Worm (Caenorhabditis elegans) whole organism, L1 larva: ENCODE measurements around the gene F37C12.18.

ENCODE experiments used
- C16A3.4 ChIP-seq: fragments of 150-350 bp; optimal IDR thresholded peaks from 2 replicates; lab custom pipeline; 2014; ENCODE audit warnings: missing biosample characterization, missing genetic modification characterization
- C34B4.2 ChIP-seq: sonication (generic microtip); optimal IDR thresholded peaks from 2 replicates; lab custom pipeline; 2017; ENCODE audit warnings: mild to moderate bottlenecking, missing genetic modification characterization, missing compliant biosample characterization
- F16B12.6 ChIP-seq: fragments of 150-350 bp; optimal IDR thresholded peaks from 2 replicates; lab custom pipeline; 2014; ENCODE audit warnings: missing biosample characterization, missing genetic modification characterization
- Y116A8C.19 ChIP-seq: sonication (generic microtip); optimal IDR thresholded peaks from 2 replicates; lab custom pipeline; 2016; ENCODE audit warnings: missing compliant biosample characterization, missing genetic modification characterization, borderline replicate concordance
- alr-1 ChIP-seq: fragments of 200-800 bp; sonication (Bioruptor generic); optimal IDR thresholded peaks from 2 replicates; lab custom pipeline; 2018; ENCODE audit warnings: borderline replicate concordance, mild to moderate bottlenecking, missing genetic modification characterization, missing compliant biosample characterization
- aly-2 ChIP-seq: fragments of 150-350 bp; optimal IDR thresholded peaks from 2 replicates; lab custom pipeline; 2014; ENCODE audit warnings: missing biosample characterization, missing genetic modification characterization
- ama-1 ChIP-seq: fragments of 150-350 bp; optimal IDR thresholded peaks from 2 replicates; lab custom pipeline; 2014
- blmp-1 ChIP-seq: fragments of 150-350 bp; optimal IDR thresholded peaks from 2 replicates; lab custom pipeline; 2014; ENCODE audit warnings: missing biosample characterization, missing genetic modification characterization
- ceh-63 ChIP-seq: fragments of 200-800 bp; sonication (Bioruptor generic); optimal IDR thresholded peaks from 2 replicates; lab custom pipeline; 2018; ENCODE audit warnings: mild to moderate bottlenecking, missing genetic modification characterization, missing compliant biosample characterization
- ceh-8 ChIP-seq: fragments of 200-800 bp; sonication (Bioruptor generic); optimal IDR thresholded peaks from 2 replicates; lab custom pipeline; 2018; ENCODE audit warnings: mild to moderate bottlenecking, missing genetic modification characterization, moderate library complexity, missing compliant biosample characterization
- ceh-82 ChIP-seq, 3 experiments: fragments of 150-350 bp in 1 of 3; sonication (generic microtip) in 2 of 3; optimal IDR thresholded peaks; 2 replicates each; lab custom pipeline; 2014 to 2017; ENCODE audit warnings: missing biosample characterization in 3 of 3, missing genetic modification characterization in 3 of 3
- ceh-90 ChIP-seq: sonication (generic microtip); optimal IDR thresholded peaks from 2 replicates; lab custom pipeline; 2016; ENCODE audit warnings: missing genetic modification characterization, missing compliant biosample characterization
- ces-1 ChIP-seq: fragments of 150-350 bp; optimal IDR thresholded peaks from 2 replicates; lab custom pipeline; 2014; ENCODE audit warnings: missing biosample characterization, missing genetic modification reagents, missing genetic modification characterization
- dsc-1 ChIP-seq: sonication (generic microtip); optimal IDR thresholded peaks from 2 replicates; lab custom pipeline; 2016; ENCODE audit warnings: mild to moderate bottlenecking, missing genetic modification characterization, missing compliant biosample characterization
- efl-1 ChIP-seq, 4 experiments: fragments of 150-350 bp; optimal IDR thresholded peaks in 3 of 4; peaks in 1 of 4; 1 replicate in 1 of 4; 2 replicates in 3 of 4; lab custom pipeline; 2014; ENCODE audit warnings: missing biosample characterization in 2 of 4, missing genetic modification characterization in 2 of 4, missing genetic modification reagents in 2 of 4
- efl-3 ChIP-seq: fragments of 200-800 bp; sonication (Bioruptor generic); optimal IDR thresholded peaks from 2 replicates; lab custom pipeline; 2018; ENCODE audit warnings: mild to moderate bottlenecking, missing genetic modification characterization, missing compliant biosample characterization
- egl-13 ChIP-seq: sonication (generic microtip); optimal IDR thresholded peaks from 2 replicates; lab custom pipeline; 2016; ENCODE audit warnings: missing genotype, missing genetic modification reagents, missing genetic modification characterization, missing compliant biosample characterization
- elt-2 ChIP-seq: sonication (generic microtip); optimal IDR thresholded peaks from 2 replicates; lab custom pipeline; 2016; ENCODE audit warnings: missing genetic modification characterization, mild to moderate bottlenecking, inconsistent platforms, missing compliant biosample characterization, missing genetic modification reagents
- elt-3 ChIP-seq, 6 experiments: fragments of 150-350 bp in 1 of 6; sonication (generic microtip); optimal IDR thresholded peaks; 2 replicates each; lab custom pipeline; 2017 to 2018; ENCODE audit warnings: missing biosample characterization in 6 of 6, missing genetic modification characterization in 6 of 6, inconsistent platforms in 1 of 6
- ets-5 ChIP-seq: fragments of 200-800 bp; sonication (Bioruptor generic); IDR thresholded peaks from 2 replicates; pipeline ENCODE4 v1.3.6; 2022; ENCODE audit warnings: missing genetic modification characterization, missing compliant biosample characterization
- fkh-10 ChIP-seq: sonication (generic microtip); optimal IDR thresholded peaks from 2 replicates; lab custom pipeline; 2017; ENCODE audit warnings: missing biosample characterization, missing genetic modification reagents, missing genetic modification characterization
- fkh-4 ChIP-seq: sonication (generic microtip); optimal IDR thresholded peaks from 2 replicates; lab custom pipeline; 2016; ENCODE audit warnings: missing compliant biosample characterization, missing genetic modification characterization, borderline replicate concordance
- fos-1 ChIP-seq: fragments of 150-350 bp; optimal IDR thresholded peaks from 2 replicates; lab custom pipeline; 2014; ENCODE audit warnings: missing biosample characterization, missing genetic modification characterization
- grh-1 ChIP-seq: fragments of 200-800 bp; sonication (Bioruptor generic); IDR thresholded peaks from 2 replicates; pipeline ENCODE4 v1.3.6; 2022; ENCODE audit warnings: missing genetic modification reagents, missing genetic modification characterization, missing compliant biosample characterization
- hlh-4 ChIP-seq: sonication (generic microtip); optimal IDR thresholded peaks from 2 replicates; lab custom pipeline; 2016; ENCODE audit warnings: mild to moderate bottlenecking, missing genetic modification characterization, missing compliant biosample characterization
- irx-1 ChIP-seq: sonication (generic microtip); optimal IDR thresholded peaks from 2 replicates; lab custom pipeline; 2016; ENCODE audit warnings: missing genetic modification characterization, missing compliant biosample characterization
- jun-1 ChIP-seq: fragments of 150-350 bp; optimal IDR thresholded peaks from 2 replicates; lab custom pipeline; 2014; ENCODE audit warnings: missing biosample characterization, missing genetic modification reagents, missing genetic modification characterization
- lin-15B ChIP-seq: fragments of 150-350 bp; sonication (generic microtip); optimal IDR thresholded peaks from 3 replicates; lab custom pipeline; 2014; ENCODE audit warnings: missing biosample characterization, missing genetic modification characterization
- lir-3 ChIP-seq: sonication (generic microtip); optimal IDR thresholded peaks from 2 replicates; lab custom pipeline; 2016; ENCODE audit warnings: mild to moderate bottlenecking, missing genetic modification characterization, moderate library complexity, missing compliant biosample characterization; ENCODE audit not compliant: poor library complexity
- mdl-1 ChIP-seq, 2 experiments: fragments of 150-350 bp; optimal IDR thresholded peaks; 2 replicates each; lab custom pipeline; 2014 to 2017; ENCODE audit warnings: missing biosample characterization in 2 of 2, missing genetic modification characterization in 2 of 2, inconsistent platforms in 1 of 2
- mep-1 ChIP-seq: fragments of 150-350 bp; optimal IDR thresholded peaks from 2 replicates; lab custom pipeline; 2014; ENCODE audit warnings: missing biosample characterization, missing genetic modification characterization
- nhr-12 ChIP-seq: sonication (generic microtip); optimal IDR thresholded peaks from 2 replicates; lab custom pipeline; 2017; ENCODE audit warnings: missing biosample characterization, missing genetic modification characterization
- nhr-20 ChIP-seq: sonication (generic microtip); optimal IDR thresholded peaks from 2 replicates; lab custom pipeline; 2016; ENCODE audit warnings: mild to moderate bottlenecking, missing genetic modification characterization, missing compliant biosample characterization
- nhr-47 ChIP-seq: sonication (generic microtip); optimal IDR thresholded peaks from 2 replicates; lab custom pipeline; 2016; ENCODE audit warnings: mild to moderate bottlenecking, missing genetic modification characterization, moderate library complexity, missing compliant biosample characterization
- nhr-71 ChIP-seq: sonication (generic microtip); optimal IDR thresholded peaks from 2 replicates; lab custom pipeline; 2016; ENCODE audit warnings: mild to moderate bottlenecking, missing genetic modification characterization, moderate library complexity, missing compliant biosample characterization
- nhr-76 ChIP-seq: sonication (generic microtip); optimal IDR thresholded peaks from 2 replicates; lab custom pipeline; 2017; ENCODE audit warnings: missing biosample characterization, missing genetic modification characterization
- nhr-85 ChIP-seq: sonication (generic microtip); peaks from one replicate; lab custom pipeline; 2016; ENCODE audit warnings: missing genetic modification characterization, inconsistent platforms, missing compliant biosample characterization
- pax-3 ChIP-seq: fragments of 200-800 bp; sonication (Bioruptor generic); optimal IDR thresholded peaks from 2 replicates; lab custom pipeline; 2018; ENCODE audit warnings: mild to moderate bottlenecking, missing genetic modification characterization, moderate library complexity, missing compliant biosample characterization
- pqm-1 ChIP-seq: sonication (generic microtip); optimal IDR thresholded peaks from 3 replicates; lab custom pipeline; 2017; ENCODE audit warnings: missing biosample characterization, missing genetic modification characterization
- rnt-1 ChIP-seq: sonication (generic microtip); optimal IDR thresholded peaks from 2 replicates; lab custom pipeline; 2016; ENCODE audit warnings: mild to moderate bottlenecking, missing genetic modification characterization, moderate library complexity, missing compliant biosample characterization
- skn-1 ChIP-seq: fragments of 150-350 bp; optimal IDR thresholded peaks from 2 replicates; lab custom pipeline; 2014; ENCODE audit warnings: missing biosample characterization, missing genetic modification characterization
- snu-23 ChIP-seq: sonication (generic microtip); optimal IDR thresholded peaks from 2 replicates; lab custom pipeline; 2016; ENCODE audit warnings: missing genetic modification characterization, missing compliant biosample characterization
- sup-37 ChIP-seq: fragments of 200-800 bp; sonication (Bioruptor generic); optimal IDR thresholded peaks from 2 replicates; lab custom pipeline; 2018; ENCODE audit warnings: mild to moderate bottlenecking, missing genetic modification characterization, missing compliant biosample characterization
- swsn-7 ChIP-seq: sonication (generic microtip); optimal IDR thresholded peaks from 2 replicates; lab custom pipeline; 2016; ENCODE audit warnings: missing genetic modification characterization, missing compliant biosample characterization
- tbx-2 ChIP-seq: sonication (generic microtip); optimal IDR thresholded peaks from 2 replicates; lab custom pipeline; 2016; ENCODE audit warnings: missing genetic modification characterization, missing compliant biosample characterization
- tlp-1 ChIP-seq: fragments of 150-350 bp; optimal IDR thresholded peaks from 2 replicates; lab custom pipeline; 2014; ENCODE audit warnings: missing biosample characterization, missing genetic modification characterization
- unc-130 ChIP-seq: fragments of 150-350 bp; optimal IDR thresholded peaks from 2 replicates; lab custom pipeline; 2017; ENCODE audit warnings: missing biosample characterization, missing genetic modification characterization, inconsistent platforms
- unc-30 ChIP-seq: sonication (generic microtip); optimal IDR thresholded peaks from 2 replicates; lab custom pipeline; 2017; ENCODE audit warnings: missing biosample characterization, missing genetic modification characterization
- unc-86 ChIP-seq: sonication (generic microtip); optimal IDR thresholded peaks from 2 replicates; lab custom pipeline; 2016; ENCODE audit warnings: missing genetic modification characterization, missing compliant biosample characterization
- unc-98 ChIP-seq: fragments of 200-800 bp; sonication (Bioruptor generic); IDR thresholded peaks from 2 replicates; pipeline ENCODE4 v1.3.6; 2022; ENCODE audit warnings: missing genetic modification characterization, missing compliant biosample characterization
- xbp-1 ChIP-seq: sonication (generic microtip); optimal IDR thresholded peaks from 2 replicates; lab custom pipeline; 2016; ENCODE audit warnings: missing genetic modification characterization, missing compliant biosample characterization
- ztf-4 ChIP-seq: fragments of 150-350 bp; optimal IDR thresholded peaks from 2 replicates; lab custom pipeline; 2014; ENCODE audit warnings: missing biosample characterization, missing genetic modification characterization

F37C12.18 gene

ce11 chrIII:7184022-7184421 is 11.2 kb downstream of the F37C12.18 start, which contains the start of gene yju-2 (continued):
- TF ChIP-seq aly-2 (tag; lab: Kevin White, UChicago) (no peak), rnt-1 (tag; lab: Kevin White, UChicago) (peak; percentile 65), dsc-1 (tag; lab: Kevin White, UChicago) (no peak), elt-2 (no peak)

- TF ChIP-seq hlh-4 (tag; lab: Kevin White, UChicago) (no peak), fkh-4 (tag; lab: Kevin White, UChicago) (no peak), unc-86 (tag; lab: Kevin White, UChicago) (no peak), sup-37 (no peak), jun-1 (no peak), skn-1 (tag; lab: Kevin White, UChicago) (peak; percentile 47), lir-3 (no peak), unc-30 (tag; lab: Kevin White, UChicago) (no peak), ztf-4 (tag; lab: Kevin White, UChicago) (no peak), xbp-1 (tag; lab: Kevin White, UChicago) (no peak), nhr-12 (no peak), ceh-8 (GFP tag; lab: Kevin White, UChicago) (no peak), efl-3 (GFP tag; lab: Kevin White, UChicago) (no peak), tlp-1 (no peak), unc-98 (no peak), egl-13 (tag; lab: Kevin White, UChicago) (no peak), ama-1 (lab: Kevin White, UChicago) (no peak), nhr-47 (tag; lab: Kevin White, UChicago) (no peak), alr-1 (tag; lab: Kevin White, UChicago) (no peak), unc-130 (peak; percentile 22), tbx-2 (tag; lab: Kevin White, UChicago) (no peak), fos-1 (tag; lab: Kevin White, UChicago) (no peak), efl-1 (optimal IDR thresholded peaks at IDR 0.05; lab: Kevin White, UChicago) (peak; percentile 19 to 57), efl-1 (GFP tag; optimal IDR thresholded peaks at IDR 0.05 in 1 of 2; lab: Kevin White, UChicago) (peak; percentile 45 to 93), C16A3.4 (peak; percentile 50), snu-23 (GFP tag; lab: Kevin White, UChicago) (peak; percentile 36), ceh-63 (GFP tag; lab: Kevin White, UChicago) (no peak), C34B4.2 (no peak), blmp-1 (tag; lab: Kevin White, UChicago) (peak; percentile 33), aly-2 (tag; lab: Kevin White, UChicago) (no peak), nhr-85 (tag; lab: Kevin White, UChicago) (peak; percentile 36), nhr-71 (tag; lab: Kevin White, UChicago) (peak; percentile 41), mdl-1 (tag; optimal IDR thresholded peaks at IDR 0.05; lab: Kevin White, UChicago) (peak in 1 of 2 experiments; percentile 22), F16B12.6 (no peak), pax-3 (tag; lab: Kevin White, UChicago) (no peak), ceh-90 (tag; lab: Kevin White, UChicago) (no peak), swsn-7 (no peak), nhr-76 (no peak), grh-1 (GFP tag; lab: Robert Waterston, UW) (no peak), elt-3 (tag; optimal IDR thresholded peaks at IDR 0.05; lab: Kevin White, UChicago) (peak in 1 of 6 experiments; percentile 13), nhr-20 (tag; lab: Kevin White, UChicago) (peak; percentile 15), Y116A8C.19 (tag; lab: Kevin White, UChicago) (no peak), ces-1 (GFP tag; lab: Kevin White, UChicago) (no peak), fkh-10 (GFP tag; lab: Kevin White, UChicago) (no peak), mep-1 (tag; lab: Kevin White, UChicago) (no peak), irx-1 (tag; lab: Kevin White, UChicago) (no peak), elt-2 (no peak), pqm-1 (tag; lab: Kevin White, UChicago) (no peak), lin-15B (tag; lab: Kevin White, UChicago) (no peak), ets-5 (GFP tag; lab: Robert Waterston, UW) (no peak), ceh-82 (tag; optimal IDR thresholded peaks at IDR 0.05; lab: Kevin White, UChicago) (peak in 1 of 3 experiments; percentile 11)
These were observed 13.4 kb downstream of the F37C12.18 start, which contains the start of gene epg-4 for ce11 chrIII:7181822-7182221. Gene epg-4, plus strand, starts transcription at chrIII:7182167.
